Fruit fly (Drosophila melanogaster) whole organism, embryonic: ENCODE measurements around the gene CG43116.

ENCODE experiments used
- CG10209 ChIP-seq: fragments of 200-800 bp; sonication (Bioruptor generic); optimal IDR thresholded peaks from 3 replicates; lab custom pipeline; 2017; ENCODE audit warnings: missing biosample characterization, mild to moderate bottlenecking, missing genetic modification characterization, missing genetic modification reagents
- CG10274 ChIP-seq: fragments of 200-800 bp; sonication (Bioruptor generic); optimal IDR thresholded peaks from 3 replicates; lab custom pipeline; 2017; ENCODE audit warnings: missing biosample characterization, mild to moderate bottlenecking, missing genetic modification characterization
- CG10321 ChIP-seq: fragments of 200-800 bp; sonication (Bioruptor generic); IDR thresholded peaks from 2 replicates; pipeline ENCODE4 v1.3.6; 2022; ENCODE audit warnings: missing biosample characterization, missing genetic modification characterization
- CG10462 ChIP-seq: fragments of 200-800 bp; sonication (Bioruptor generic); optimal IDR thresholded peaks from 2 replicates; lab custom pipeline; 2016; ENCODE audit warnings: missing biosample characterization, missing genetic modification characterization
- CG10543 ChIP-seq: fragments of 200-800 bp; sonication (Bioruptor generic); optimal IDR thresholded peaks from 3 replicates; lab custom pipeline; 2017; ENCODE audit warnings: missing biosample characterization, mild to moderate bottlenecking, missing genetic modification characterization, moderate library complexity
- CG10565 ChIP-seq: fragments of 200-800 bp; sonication (Bioruptor generic); optimal IDR thresholded peaks from 3 replicates; lab custom pipeline; 2016; ENCODE audit warnings: missing biosample characterization, mild to moderate bottlenecking, missing genetic modification characterization
- CG10979 ChIP-seq: fragments of 200-800 bp; sonication (Bioruptor generic); optimal IDR thresholded peaks from 2 replicates; lab custom pipeline; 2018; ENCODE audit warnings: missing biosample characterization, mild to moderate bottlenecking, missing genetic modification characterization, moderate library complexity
- CG11247 ChIP-seq: fragments of 200-800 bp; sonication (Bioruptor generic); IDR thresholded peaks from 2 replicates; pipeline ENCODE4 v1.3.6; 2022; ENCODE audit warnings: missing biosample characterization, missing genetic modification characterization
- CG11560 ChIP-seq: fragments of 200-800 bp; sonication (Bioruptor generic); IDR thresholded peaks from 3 replicates; pipeline ENCODE4 v1.3.6; 2022; ENCODE audit warnings: missing biosample characterization, missing genetic modification characterization
- CG12391 ChIP-seq: fragments of 200-800 bp; sonication (Bioruptor generic); optimal IDR thresholded peaks from 3 replicates; lab custom pipeline; 2018; ENCODE audit warnings: missing biosample characterization, mild to moderate bottlenecking, missing genetic modification characterization, moderate library complexity
- CG13296 ChIP-seq: fragments of 200-800 bp; sonication (Bioruptor generic); optimal IDR thresholded peaks from 3 replicates; lab custom pipeline; 2018; ENCODE audit warnings: missing biosample characterization, mild to moderate bottlenecking, missing genetic modification characterization
- CG1603 ChIP-seq: fragments of 200-800 bp; sonication (Bioruptor generic); optimal IDR thresholded peaks from 2 replicates; lab custom pipeline; 2019; ENCODE audit warnings: missing biosample characterization, mild to moderate bottlenecking, missing genetic modification characterization, moderate library complexity
- CG17359 ChIP-seq: fragments of 200-800 bp; sonication (Bioruptor generic); optimal IDR thresholded peaks from 3 replicates; lab custom pipeline; 2018; ENCODE audit warnings: missing biosample characterization, mild to moderate bottlenecking, missing genetic modification characterization, moderate library complexity
- CG17802 ChIP-seq: fragments of 200-800 bp; sonication (Bioruptor generic); optimal IDR thresholded peaks from 2 replicates; lab custom pipeline; 2018; ENCODE audit warnings: missing biosample characterization, mild to moderate bottlenecking, missing genetic modification characterization, moderate library complexity
- CG17912 ChIP-seq: fragments of 200-800 bp; sonication (Bioruptor generic); optimal IDR thresholded peaks from 2 replicates; lab custom pipeline; 2018; ENCODE audit warnings: missing biosample characterization, mild to moderate bottlenecking, missing genetic modification characterization
- CG18764 ChIP-seq: fragments of 200-800 bp; sonication (Bioruptor generic); optimal IDR thresholded peaks from 3 replicates; lab custom pipeline; 2016; ENCODE audit warnings: missing biosample characterization, missing genetic modification characterization
- CG2129 ChIP-seq: fragments of 200-800 bp; sonication (Bioruptor generic); IDR thresholded peaks from 2 replicates; pipeline ENCODE4 v1.3.6; 2022; ENCODE audit warnings: missing biosample characterization, missing genetic modification characterization; ENCODE audit not compliant: partially characterized antibody
- CG2199 ChIP-seq: fragments of 200-800 bp; sonication (Bioruptor generic); IDR thresholded peaks from 3 replicates; pipeline ENCODE4 v1.3.6; 2022; ENCODE audit warnings: missing biosample characterization, missing genetic modification characterization
- CG30403 ChIP-seq: fragments of 200-800 bp; sonication (Bioruptor generic); optimal IDR thresholded peaks from 3 replicates; lab custom pipeline; 2016; ENCODE audit warnings: missing biosample characterization, missing genetic modification characterization
- CG31224 ChIP-seq: fragments of 200-800 bp; sonication (Bioruptor generic); IDR thresholded peaks from 2 replicates; pipeline ENCODE4 v1.3.6; 2022; ENCODE audit warnings: missing biosample characterization, missing genetic modification characterization
- CG3163 ChIP-seq: fragments of 200-800 bp; sonication (Bioruptor generic); optimal IDR thresholded peaks from 3 replicates; lab custom pipeline; 2016; ENCODE audit warnings: missing biosample characterization, missing genetic modification characterization
- CG32772 ChIP-seq: fragments of 200-800 bp; sonication (Bioruptor generic); IDR thresholded peaks from 2 replicates; pipeline ENCODE4 v1.3.6; 2022; ENCODE audit warnings: missing biosample characterization, missing genetic modification characterization
- CG34224 ChIP-seq: fragments of 200-800 bp; sonication (Bioruptor generic); IDR thresholded peaks from 3 replicates; pipeline ENCODE4 v1.3.6; 2022; ENCODE audit warnings: missing biosample characterization, missing genetic modification characterization; ENCODE audit not compliant: partially characterized antibody
- CG43689 ChIP-seq: fragments of 200-800 bp; sonication (Bioruptor generic); IDR thresholded peaks from 2 replicates; pipeline ENCODE4 v1.3.6; 2022; ENCODE audit warnings: missing biosample characterization, missing genetic modification characterization
- CG4730 ChIP-seq: fragments of 200-800 bp; sonication (Bioruptor generic); IDR thresholded peaks from 2 replicates; pipeline ENCODE4 v1.3.6; 2022; ENCODE audit warnings: missing biosample characterization, missing genetic modification characterization
- CG6683 ChIP-seq: fragments of 200-800 bp; sonication (Bioruptor generic); optimal IDR thresholded peaks from 2 replicates; lab custom pipeline; 2017; ENCODE audit warnings: missing biosample characterization, mild to moderate bottlenecking, missing genetic modification characterization, missing genetic modification reagents
- CG7745 ChIP-seq: fragments of 200-800 bp; sonication (Bioruptor generic); optimal IDR thresholded peaks from 2 replicates; lab custom pipeline; 2018; ENCODE audit warnings: missing biosample characterization, mild to moderate bottlenecking, missing genetic modification characterization, moderate library complexity
- CG8765 ChIP-seq: fragments of 200-800 bp; sonication (Bioruptor generic); IDR thresholded peaks from 2 replicates; pipeline ENCODE4 v1.3.6; 2022; ENCODE audit warnings: missing biosample characterization, missing genetic modification characterization
- CG9876 ChIP-seq: fragments of 200-800 bp; sonication (Bioruptor generic); optimal IDR thresholded peaks from 2 replicates; lab custom pipeline; 2016; ENCODE audit warnings: missing biosample characterization, missing genetic modification characterization
- CG9932 ChIP-seq: fragments of 200-800 bp; sonication (Bioruptor generic); IDR thresholded peaks from 2 replicates; pipeline ENCODE4 v1.3.6; 2022; ENCODE audit warnings: missing biosample characterization, missing genetic modification characterization
- CkIIα-i1 ChIP-seq: fragments of 200-800 bp; sonication (Bioruptor generic); IDR thresholded peaks from 2 replicates; pipeline ENCODE4 v1.3.6; 2022; ENCODE audit warnings: missing biosample characterization, missing genetic modification characterization
- E2f1 ChIP-seq: fragments of 200-800 bp; sonication (Bioruptor generic); IDR thresholded peaks from 2 replicates; pipeline ENCODE4 v1.3.6; 2022; ENCODE audit warnings: missing biosample characterization, missing genetic modification characterization
- Hmr ChIP-seq: fragments of 200-800 bp; sonication (Bioruptor generic); optimal IDR thresholded peaks from 3 replicates; lab custom pipeline; 2017; ENCODE audit warnings: mild to moderate bottlenecking, missing biosample characterization, missing genetic modification reagents, missing genetic modification characterization
- NFAT ChIP-seq: fragments of 200-800 bp; sonication (Bioruptor generic); IDR thresholded peaks from 2 replicates; pipeline ENCODE4 v1.3.6; 2022; ENCODE audit warnings: missing biosample characterization, missing genetic modification characterization
- Nf-YA ChIP-seq: fragments of 200-800 bp; sonication (Bioruptor generic); IDR thresholded peaks from 2 replicates; pipeline ENCODE4 v1.3.6; 2022; ENCODE audit warnings: missing biosample characterization, missing genetic modification characterization
- Oli ChIP-seq: fragments of 200-800 bp; sonication (Bioruptor generic); optimal IDR thresholded peaks from 2 replicates; lab custom pipeline; 2018; ENCODE audit warnings: missing biosample characterization, mild to moderate bottlenecking, missing genetic modification characterization, moderate library complexity
- Trl ChIP-seq, 3 experiments: fragments of >200 bp in 2 of 3; fragments of 200-800 bp in 1 of 3; sonication (Bioruptor generic) in 1 of 3; optimal IDR thresholded peaks; 2 replicates in 1 of 3; 3 replicates in 2 of 3; lab custom pipeline; 2016 to 2017; ENCODE audit warnings: missing biosample characterization in 1 of 3, missing genetic modification characterization in 1 of 3
- Xrp1 ChIP-seq: fragments of 200-800 bp; sonication (Bioruptor generic); IDR thresholded peaks from 2 replicates; pipeline ENCODE4 v1.3.6; 2022; ENCODE audit warnings: missing biosample characterization, missing genetic modification characterization
- ab ChIP-seq: fragments of 200-800 bp; sonication (Bioruptor generic); optimal IDR thresholded peaks from 2 replicates; lab custom pipeline; 2016; ENCODE audit warnings: missing biosample characterization, missing genetic modification characterization
- btn ChIP-seq: fragments of 200-800 bp; sonication (Bioruptor generic); optimal IDR thresholded peaks from 2 replicates; lab custom pipeline; 2016; ENCODE audit warnings: missing biosample characterization, missing genetic modification characterization
- chif ChIP-seq, 2 experiments: fragments of 200-800 bp; sonication (Bioruptor generic); optimal IDR thresholded peaks; 3 replicates each; lab custom pipeline; 2016; ENCODE audit warnings: missing biosample characterization in 2 of 2, missing genetic modification characterization in 2 of 2
- ind ChIP-seq: fragments of 200-800 bp; sonication (Bioruptor generic); optimal IDR thresholded peaks from 3 replicates; lab custom pipeline; 2016; ENCODE audit warnings: missing biosample characterization, missing genetic modification characterization
- knrl ChIP-seq: fragments of 200-800 bp; sonication (Bioruptor generic); IDR thresholded peaks from 3 replicates; pipeline ENCODE4 v1.3.6; 2022; ENCODE audit warnings: missing biosample characterization, missing genetic modification characterization; ENCODE audit not compliant: partially characterized antibody
- lmd ChIP-seq: fragments of 200-800 bp; sonication (Bioruptor generic); IDR thresholded peaks from 2 replicates; pipeline ENCODE4 v1.3.6; 2022; ENCODE audit warnings: missing biosample characterization, missing genetic modification characterization
- schlank ChIP-seq: fragments of 200-800 bp; sonication (Bioruptor generic); optimal IDR thresholded peaks from 2 replicates; lab custom pipeline; 2018; ENCODE audit warnings: missing biosample characterization, mild to moderate bottlenecking, missing genetic modification characterization
- tio ChIP-seq: fragments of 200-800 bp; sonication (Bioruptor generic); optimal IDR thresholded peaks from 2 replicates; lab custom pipeline; 2017; ENCODE audit warnings: missing biosample characterization, missing genetic modification characterization, inconsistent platforms
- toy ChIP-seq: fragments of 200-800 bp; sonication (Bioruptor generic); IDR thresholded peaks from 2 replicates; pipeline ENCODE4 v1.3.6; 2022; ENCODE audit warnings: missing biosample characterization, missing genetic modification characterization
- ttk ChIP-seq: fragments of 200-800 bp; sonication (Bioruptor generic); IDR thresholded peaks from 2 replicates; pipeline ENCODE4 v2.1.2; 2022; ENCODE audit warnings: missing biosample characterization, missing genetic modification characterization
- yki ChIP-seq: fragments of >200 bp; optimal IDR thresholded peaks from 3 replicates; lab custom pipeline; 2018

Gene CG43116

dm6 chr3R:26041417-26042101 is 44.8 kb upstream of the CG43116 start, which contains the start of gene gro (continued):
- peak; percentile 76 for TF ChIP-seq Xrp1 (GFP tag; lab: Robert Waterston, UW)
- TF ChIP-seq CG10979 (tag; lab: Kevin White, UChicago): peak; percentile 38
- TF ChIP-seq CG10209 (GFP tag; lab: Kevin White, UChicago): peak; percentile 52
- TF ChIP-seq CG4730 (GFP tag; lab: Robert Waterston, UW): peak; percentile 42; the same call in 1 of the 2 replicates
- peak; percentile 80 for TF ChIP-seq CG34224
- TF ChIP-seq tio (GFP tag; lab: Kevin White, UChicago): peak; percentile 19
- no peak for TF ChIP-seq CkIIα-i1 (GFP tag; lab: Robert Waterston, UW)
- TF ChIP-seq NFAT (GFP tag; lab: Robert Waterston, UW): peak; percentile 82
- peak; percentile 69 for TF ChIP-seq CG9876 (GFP tag; lab: Kevin White, UChicago)
- TF ChIP-seq CG8765 (GFP tag; lab: Robert Waterston, UW): peak; percentile 55
- TF ChIP-seq CG12391 (tag; lab: Kevin White, UChicago): peak; percentile 78
- peak; percentile 44; the same call in 1 of the 2 replicates for TF ChIP-seq CG32772
- TF ChIP-seq CG30403: peak; percentile 81
- no peak for TF ChIP-seq ab
- TF ChIP-seq CG9932 (GFP tag; lab: Robert Waterston, UW): peak; percentile 89
- peak; percentile 93 to 96 for TF ChIP-seq Trl (optimal IDR thresholded peaks at IDR 0.05; lab: Kevin White, UChicago)
- TF ChIP-seq Trl (GFP tag; optimal IDR thresholded peaks at IDR 0.05; lab: Kevin White, UChicago): peak; percentile 83
- peak; percentile 44; the same call in 1 of the 2 replicates for TF ChIP-seq lmd (GFP tag; lab: Robert Waterston, UW)
- peak; percentile 69 to 72 for TF ChIP-seq chif (GFP tag; optimal IDR thresholded peaks at IDR 0.05; lab: Kevin White, UChicago)
- no peak for TF ChIP-seq CG2129
- peak; percentile 8 for TF ChIP-seq CG13296 (GFP tag; lab: Kevin White, UChicago)
- TF ChIP-seq CG1603 (tag; lab: Kevin White, UChicago): peak; percentile 87
- peak; percentile 76 for TF ChIP-seq knrl (GFP tag; lab: Robert Waterston, UW)
- peak; percentile 54 for TF ChIP-seq yki
- peak; percentile 53 for TF ChIP-seq CG17802 (tag; lab: Kevin White, UChicago)
- TF ChIP-seq ttk (GFP tag; lab: Robert Waterston, UW): peak; percentile 50; the same call in 1 of the 2 replicates
- TF ChIP-seq CG10274 (GFP tag; lab: Kevin White, UChicago): no peak
- TF ChIP-seq CG17359 (tag; lab: Kevin White, UChicago): peak; percentile 52
- TF ChIP-seq CG31224 (GFP tag; lab: Robert Waterston, UW): no peak
- no peak for TF ChIP-seq CG10565 (GFP tag; lab: Kevin White, UChicago)
- no peak for TF ChIP-seq CG6683
- peak; percentile 76 for TF ChIP-seq CG11247 (GFP tag; lab: Robert Waterston, UW)
- TF ChIP-seq CG3163: peak; percentile 65
- peak; percentile 36 for TF ChIP-seq btn (GFP tag; lab: Kevin White, UChicago)
- TF ChIP-seq CG2199: 0 out of 3 replicates have a peak, but pooled peaks have one; percentile 29
- peak; percentile 82 for TF ChIP-seq Hmr (GFP tag; lab: Kevin White, UChicago)
- TF ChIP-seq CG11560 (tag; lab: Robert Waterston, UW): peak; percentile 65; the same call in 2 of the 3 replicates
- TF ChIP-seq CG43689 (GFP tag; lab: Robert Waterston, UW): no peak
- peak; percentile 68 for TF ChIP-seq E2f1 (GFP tag; lab: Robert Waterston, UW)
- no peak for TF ChIP-seq CG7745 (tag; lab: Kevin White, UChicago)
- TF ChIP-seq ind (GFP tag; lab: Kevin White, UChicago): peak; percentile 59
- peak; percentile 55 for TF ChIP-seq CG18764 (GFP tag; lab: Kevin White, UChicago)
- TF ChIP-seq Nf-YA (GFP tag; lab: Robert Waterston, UW): peak; percentile 58; the same call in 1 of the 2 replicates
- peak; percentile 68 for TF ChIP-seq CG10462
- TF ChIP-seq schlank (tag; lab: Kevin White, UChicago): peak; percentile 42
- peak; percentile 30 for TF ChIP-seq Oli (tag; lab: Kevin White, UChicago)
- TF ChIP-seq toy (GFP tag; lab: Robert Waterston, UW): no peak
- peak; percentile 75 for TF ChIP-seq CG10543 (GFP tag; lab: Kevin White, UChicago)
- TF ChIP-seq CG10321 (GFP tag; lab: Robert Waterston, UW): no peak
- TF ChIP-seq CG17912 (GFP tag; lab: Kevin White, UChicago): peak; percentile 73
